Worm (Caenorhabditis elegans) whole organism, mixed stage, embryonic: ENCODE results near the gene F44G4.5.

ENCODE experiments used
- ceh-39 ChIP-seq: fragments of 150-350 bp; optimal IDR thresholded peaks from 2 replicates; lab custom pipeline; 2014; ENCODE audit warnings: missing biosample characterization, missing genetic modification characterization
- nhr-76 ChIP-seq: sonication (generic microtip); optimal IDR thresholded peaks from 2 replicates; lab custom pipeline; 2017; ENCODE audit warnings: missing biosample characterization, missing genetic modification characterization
- pha-4 ChIP-seq: fragments of 150-350 bp; optimal IDR thresholded peaks from 2 replicates; lab custom pipeline; 2018; ENCODE audit warnings: missing biosample characterization, missing genetic modification reagents, missing genetic modification characterization

DNA sequence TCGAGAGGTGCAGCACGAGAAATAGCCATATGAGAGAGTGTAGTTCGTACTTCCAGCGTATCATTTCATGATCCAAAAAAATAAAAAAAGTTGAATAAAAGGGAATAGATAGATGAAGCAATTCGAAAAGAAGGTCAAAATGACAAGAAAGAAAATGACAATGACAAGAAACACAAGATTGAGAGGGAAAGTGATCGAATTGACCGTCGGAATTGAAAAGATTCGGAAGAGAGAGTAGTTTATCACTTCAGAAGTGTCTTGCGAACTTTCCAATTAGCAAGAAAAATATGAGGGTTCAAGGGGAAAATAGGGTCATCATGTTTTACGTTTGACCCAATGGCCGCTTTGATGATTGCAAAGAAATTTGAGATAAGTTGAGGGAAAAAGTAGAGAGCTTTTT is 19.5 kb upstream of the F44G4.5 start, which contains the start of gene dep-1:
- TF ChIP-seq pha-4 (tag; lab: Kevin White, UChicago) (no peak), ceh-39 (no peak), nhr-76 (tag; lab: Kevin White, UChicago) (no peak)
